Fruit fly (Drosophila melanogaster): ENCODE data around the gene spir.

- TF ChIP-seq CTCF (optimal IDR thresholded peaks at IDR 0.05) (no peak), CG8478 (optimal IDR thresholded peaks at IDR 0.05) (no peak)
These were observed 71.3 kb downstream of the spir start, which contains the start of gene CG16798 for dm6 chr2L:20382141-20382815.

Measured in S2 (cell line).